Fruit fly (Drosophila melanogaster): Measurements from ENCODE around the gene Cp19.

The Cp19 gene

DNA sequence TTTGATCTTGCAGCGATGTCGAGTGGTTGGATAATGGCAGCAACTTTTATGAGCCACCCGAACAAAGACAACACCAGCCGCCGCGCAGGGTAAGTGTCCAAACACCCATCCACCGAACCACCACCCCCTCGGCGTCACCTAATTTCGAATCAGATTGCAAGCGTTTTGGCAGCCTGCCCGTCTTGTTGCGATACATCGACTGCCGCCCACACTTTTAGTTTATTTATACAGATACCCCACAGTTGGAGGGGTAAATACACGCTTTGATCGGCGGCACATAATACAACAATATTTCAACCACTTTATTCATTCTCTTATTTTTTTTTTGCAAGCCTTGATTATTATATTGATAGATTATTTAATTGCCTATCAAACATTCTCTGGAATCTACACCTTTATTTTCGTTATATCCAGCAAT, 33.4 kb downstream of the Cp19 start (continued):
- peak; percentile 6 for TF ChIP-seq Mes4 (GFP tag; optimal IDR thresholded peaks at IDR 0.05)
- TF ChIP-seq tio (GFP tag; optimal IDR thresholded peaks at IDR 0.05): peak; percentile 28
- peak; percentile 28 for TF ChIP-seq zfh2 (GFP tag; optimal IDR thresholded peaks at IDR 0.05)
- peak; percentile 32 for TF ChIP-seq Blimp-1 (GFP tag; optimal IDR thresholded peaks at IDR 0.05)
- TF ChIP-seq PHDP (tag; optimal IDR thresholded peaks at IDR 0.05): peak; percentile 43
- peak; percentile 34; the same call in 1 of the 2 replicates for TF ChIP-seq Bgb (GFP tag; IDR thresholded peaks at IDR 0.05; ENCODE audit: partially characterized antibody)
- no peak for TF ChIP-seq Ets97D (GFP tag; optimal IDR thresholded peaks at IDR 0.05)
- peak; percentile 53; the same call in 1 of the 2 replicates for TF ChIP-seq CG32532 (GFP tag; IDR thresholded peaks at IDR 0.05)
- peak; percentile 45 for TF ChIP-seq CG30403 (GFP tag; optimal IDR thresholded peaks at IDR 0.05)
- TF ChIP-seq CG14441 (GFP tag; IDR thresholded peaks at IDR 0.05): peak; percentile 74
- TF ChIP-seq slbo (GFP tag; IDR thresholded peaks at IDR 0.05): peak; percentile 74
- TF ChIP-seq ATbp (GFP tag; optimal IDR thresholded peaks at IDR 0.05): peak; percentile 42
- peak; percentile 39 for TF ChIP-seq Hsf (GFP tag; optimal IDR thresholded peaks at IDR 0.05)
- TF ChIP-seq CG9932 (GFP tag; IDR thresholded peaks at IDR 0.05): peak; percentile 64
- peak; percentile 75 for TF ChIP-seq dysf (GFP tag; IDR thresholded peaks at IDR 0.05)
- TF ChIP-seq onecut (GFP tag; IDR thresholded peaks at IDR 0.05): 0 out of 2 replicates have a peak, but pooled peaks have one; percentile 3
- TF ChIP-seq CG13287 (GFP tag; IDR thresholded peaks at IDR 0.05; ENCODE audit: partially characterized antibody): peak; percentile 56
- no peak for TF ChIP-seq Bteb2 (GFP tag; optimal IDR thresholded peaks at IDR 0.05)
- TF ChIP-seq ci (GFP tag; IDR thresholded peaks at IDR 0.05): peak; percentile 66; the same call in 2 of the 3 replicates
- no peak for TF ChIP-seq Hmx (GFP tag; optimal IDR thresholded peaks at IDR 0.05)
- peak; percentile 73 for TF ChIP-seq ttk (GFP tag; IDR thresholded peaks at IDR 0.05)
- no peak for TF ChIP-seq pan (optimal IDR thresholded peaks at IDR 0.05)
- peak in 1 of 2 experiments; percentile 80 for TF ChIP-seq pan (GFP tag; optimal IDR thresholded peaks at IDR 0.05 in 1 of 2, IDR thresholded peaks at IDR 0.05 in 1 of 2)
- TF ChIP-seq pfk (GFP tag; optimal IDR thresholded peaks at IDR 0.05): no peak
- peak; percentile 39; the same call in 1 of the 3 replicates for TF ChIP-seq zfh1 (GFP tag; IDR thresholded peaks at IDR 0.05)
- peak; percentile 59 for TF ChIP-seq Scr (GFP tag; IDR thresholded peaks at IDR 0.05; ENCODE audit: partially characterized antibody)
- no peak for TF ChIP-seq MESR4 (GFP tag; optimal IDR thresholded peaks at IDR 0.05)
- peak; percentile 4 for TF ChIP-seq phol (tag; optimal IDR thresholded peaks at IDR 0.05)
- peak; percentile 64 for TF ChIP-seq so (GFP tag; IDR thresholded peaks at IDR 0.05)
- peak; percentile 44; the same call in 2 of the 3 replicates for TF ChIP-seq CG14050 (GFP tag; IDR thresholded peaks at IDR 0.05)
- TF ChIP-seq sisA (GFP tag; IDR thresholded peaks at IDR 0.05): peak; percentile 45; the same call in 1 of the 2 replicates
- peak; percentile 85 for TF ChIP-seq sens (GFP tag)
- TF ChIP-seq fd3F (GFP tag; optimal IDR thresholded peaks at IDR 0.05): peak; percentile 48
- peak; percentile 27 for TF ChIP-seq oc (tag; optimal IDR thresholded peaks at IDR 0.05)
- TF ChIP-seq fru (optimal IDR thresholded peaks at IDR 0.05): no peak
- no peak for TF ChIP-seq CG4328 (GFP tag; optimal IDR thresholded peaks at IDR 0.05)
- TF ChIP-seq pho (GFP tag; optimal IDR thresholded peaks at IDR 0.05): peak; percentile 32
- peak; percentile 56 for TF ChIP-seq crol (GFP tag; IDR thresholded peaks at IDR 0.05)
- no peak for TF ChIP-seq gfzf (GFP tag; optimal IDR thresholded peaks at IDR 0.05)
- TF ChIP-seq CG32772 (GFP tag; IDR thresholded peaks at IDR 0.05): peak; percentile 54
- TF ChIP-seq danr (GFP tag; IDR thresholded peaks at IDR 0.05): no peak
- peak; percentile 64; the same call in 2 of the 3 replicates for TF ChIP-seq vnd (GFP tag; IDR thresholded peaks at IDR 0.05; ENCODE audit: partially characterized antibody)
- TF ChIP-seq ken (GFP tag; IDR thresholded peaks at IDR 0.05): peak; percentile 73
- TF ChIP-seq sr (GFP tag; IDR thresholded peaks at IDR 0.05): peak; percentile 96
- peak; percentile 17 for TF ChIP-seq CG11398 (GFP tag; optimal IDR thresholded peaks at IDR 0.05)
- TF ChIP-seq Sox102F (GFP tag; optimal IDR thresholded peaks at IDR 0.05): peak; percentile 60
- TF ChIP-seq D (optimal IDR thresholded peaks at IDR 0.05): no peak
- peak; percentile 7 for TF ChIP-seq D (GFP tag; optimal IDR thresholded peaks at IDR 0.05)
- TF ChIP-seq CG17385 (GFP tag; optimal IDR thresholded peaks at IDR 0.05): peak; percentile 54
- peak; percentile 19; the same call in 1 of the 4 replicates for TF ChIP-seq Gug (GFP tag; IDR thresholded peaks at IDR 0.05)
- no peak for TF ChIP-seq repo (GFP tag; optimal IDR thresholded peaks at IDR 0.05)
- no peak for TF ChIP-seq Deaf1 (tag; optimal IDR thresholded peaks at IDR 0.05)
